Fruit fly (Drosophila melanogaster): ENCODE data around the gene Amnionless.

Gene Amnionless

DNA sequence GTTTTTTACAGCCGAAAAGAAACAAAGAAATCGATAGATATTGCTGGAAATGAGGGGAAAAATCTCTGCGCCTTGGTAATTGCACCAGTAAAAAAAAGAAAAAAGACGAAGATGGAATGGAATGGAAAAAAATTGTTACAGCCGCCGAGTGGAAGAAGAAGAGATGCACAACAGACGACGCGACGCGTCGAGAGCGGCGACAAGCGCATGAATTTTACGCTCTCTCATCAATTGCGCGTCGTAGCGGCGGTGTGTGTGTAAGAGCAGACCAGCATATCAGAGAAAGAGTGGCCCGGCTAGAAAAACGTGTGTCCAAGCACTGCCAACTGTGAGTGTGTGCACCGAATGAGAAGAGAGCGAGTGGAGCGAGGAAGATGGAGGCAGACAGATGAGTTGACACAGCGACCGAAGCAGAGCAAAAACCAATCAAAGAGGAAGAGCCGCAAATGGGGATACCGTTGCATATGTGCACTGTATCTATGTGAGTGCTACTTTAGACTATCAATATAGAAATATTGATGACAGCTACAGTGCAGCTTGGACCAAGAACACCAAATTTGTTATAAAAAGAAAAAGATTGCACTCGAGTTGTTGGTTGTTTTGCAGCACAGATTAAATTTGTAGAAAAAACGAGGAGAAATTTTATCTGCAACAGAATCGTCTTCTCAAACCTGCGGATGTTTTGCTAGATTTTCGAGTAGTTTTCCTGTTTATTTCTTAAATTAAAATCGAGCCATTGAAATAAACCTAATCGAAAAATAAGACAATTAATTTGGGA, 39.7 kb downstream of the Amnionless start (continued):
- no peak for TF ChIP-seq odd (GFP tag; optimal IDR thresholded peaks at IDR 0.05)
- TF ChIP-seq CG3163 (GFP tag; optimal IDR thresholded peaks at IDR 0.05): peak; percentile 87
- peak; percentile 95 to 97 for TF ChIP-seq Trl (optimal IDR thresholded peaks at IDR 0.05)
- peak; percentile 31 for TF ChIP-seq Trl (GFP tag; optimal IDR thresholded peaks at IDR 0.05)
- no peak for TF ChIP-seq CG15696 (tag; optimal IDR thresholded peaks at IDR 0.05)
- no peak for TF ChIP-seq toy (GFP tag; IDR thresholded peaks at IDR 0.05)
- TF ChIP-seq dmrt99B (tag; optimal IDR thresholded peaks at IDR 0.05): peak; percentile 13
- TF ChIP-seq CG11456 (GFP tag; IDR thresholded peaks at IDR 0.05): no peak
- TF ChIP-seq CG30431 (GFP tag; optimal IDR thresholded peaks at IDR 0.05): no peak
- TF ChIP-seq br (optimal IDR thresholded peaks at IDR 0.05): no peak
- peak; percentile 18 for TF ChIP-seq Fer1 (GFP tag; optimal IDR thresholded peaks at IDR 0.05)
- TF ChIP-seq CG1233 (GFP tag; optimal IDR thresholded peaks at IDR 0.05): no peak
- TF ChIP-seq CG18262 (tag; optimal IDR thresholded peaks at IDR 0.05): peak; percentile 31
- peak in 1 of 2 experiments; percentile 48 for TF ChIP-seq eve (GFP tag; optimal IDR thresholded peaks at IDR 0.05)
- TF ChIP-seq CG10565 (GFP tag; optimal IDR thresholded peaks at IDR 0.05): no peak
- no peak for TF ChIP-seq CG12299 (tag; optimal IDR thresholded peaks at IDR 0.05)
- no peak for TF ChIP-seq CG9727 (GFP tag; optimal IDR thresholded peaks at IDR 0.05)
- TF ChIP-seq scrt (GFP tag; optimal IDR thresholded peaks at IDR 0.05): peak; percentile 39
- TF ChIP-seq CG11398 (GFP tag; optimal IDR thresholded peaks at IDR 0.05): no peak
- peak; percentile 24 for TF ChIP-seq pfk (GFP tag; optimal IDR thresholded peaks at IDR 0.05)
- TF ChIP-seq CG33557 (GFP tag; optimal IDR thresholded peaks at IDR 0.05): no peak
- no peak for TF ChIP-seq Atf3 (GFP tag; optimal IDR thresholded peaks at IDR 0.05)
- no peak for TF ChIP-seq lov (optimal IDR thresholded peaks at IDR 0.05)
- TF ChIP-seq lov (GFP tag; IDR thresholded peaks at IDR 0.05): 0 out of 3 replicates have a peak, but pooled peaks have one; percentile 14
- no peak for TF ChIP-seq C15 (GFP tag; IDR thresholded peaks at IDR 0.05)
- TF ChIP-seq ttk (GFP tag; IDR thresholded peaks at IDR 0.05): no peak
- no peak for TF ChIP-seq gt (GFP tag; IDR thresholded peaks at IDR 0.05)
- TF ChIP-seq CG11085 (GFP tag; IDR thresholded peaks at IDR 0.05): no peak
- TF ChIP-seq HLH54F (GFP tag; optimal IDR thresholded peaks at IDR 0.05): no peak
- TF ChIP-seq CG11504 (tag; optimal IDR thresholded peaks at IDR 0.05): peak; percentile 22
- TF ChIP-seq ac (GFP tag; optimal IDR thresholded peaks at IDR 0.05): no peak
- TF ChIP-seq Ets65A (GFP tag): peak; percentile 32
- TF ChIP-seq bsh (GFP tag; optimal IDR thresholded peaks at IDR 0.05): peak; percentile 23 to 44
- no peak for TF ChIP-seq dan (GFP tag; IDR thresholded peaks at IDR 0.05)
- TF ChIP-seq usp (GFP tag; optimal IDR thresholded peaks at IDR 0.05): no peak
- peak; percentile 25; the same call in 1 of the 2 replicates for TF ChIP-seq CG31441 (GFP tag; IDR thresholded peaks at IDR 0.05)
- TF ChIP-seq CG18619 (GFP tag; optimal IDR thresholded peaks at IDR 0.05): no peak
- TF ChIP-seq CG3407 (GFP tag; optimal IDR thresholded peaks at IDR 0.05): no peak
- no peak for TF ChIP-seq CG6272 (GFP tag; IDR thresholded peaks at IDR 0.05)
- 0 out of 3 replicates have a peak, but pooled peaks have one; percentile 4 for TF ChIP-seq zfh1 (GFP tag; IDR thresholded peaks at IDR 0.05)
- TF ChIP-seq CG34376 (GFP tag; optimal IDR thresholded peaks at IDR 0.05): peak; percentile 21
- no peak for TF ChIP-seq CG4854 (GFP tag; optimal IDR thresholded peaks at IDR 0.05)
- no peak for TF ChIP-seq E2f2 (GFP tag; IDR thresholded peaks at IDR 0.05)
- TF ChIP-seq row (GFP tag; IDR thresholded peaks at IDR 0.05): no peak
- no peak for TF ChIP-seq CG1602 (GFP tag; optimal IDR thresholded peaks at IDR 0.05)
- no peak for TF ChIP-seq ab (GFP tag; optimal IDR thresholded peaks at IDR 0.05)
- TF ChIP-seq kni (GFP tag; optimal IDR thresholded peaks at IDR 0.05): peak; percentile 94
- no peak for TF ChIP-seq btn (GFP tag; optimal IDR thresholded peaks at IDR 0.05)
- TF ChIP-seq Eip74EF (GFP tag; optimal IDR thresholded peaks at IDR 0.05): no peak
- no peak for TF ChIP-seq fd96Cb (tag; optimal IDR thresholded peaks at IDR 0.05)
- TF ChIP-seq Sry-β (GFP tag; optimal IDR thresholded peaks at IDR 0.05): no peak
